Fruit fly (Drosophila melanogaster) whole organism, embryonic: Measurements from ENCODE around the gene ETHR.

Experiments
- Abd-B ChIP-seq: fragments of 200-800 bp; sonication (Bioruptor generic); optimal IDR thresholded peaks from 2 replicates; lab custom pipeline; 2018; ENCODE audit warnings: missing biosample characterization, mild to moderate bottlenecking, missing genetic modification characterization, moderate library complexity
- Blimp-1 ChIP-seq: fragments of 200-800 bp; sonication (Bioruptor generic); optimal IDR thresholded peaks from 3 replicates; lab custom pipeline; 2018; ENCODE audit warnings: missing biosample characterization, missing genetic modification characterization, mild to moderate bottlenecking, moderate library complexity, missing genetic modification reagents
- CG10366 ChIP-seq: fragments of 200-800 bp; sonication (Bioruptor generic); IDR thresholded peaks from 2 replicates; pipeline ENCODE4 v1.3.6; 2022; ENCODE audit warnings: missing biosample characterization, missing genetic modification characterization
- CG11560 ChIP-seq: fragments of 200-800 bp; sonication (Bioruptor generic); IDR thresholded peaks from 3 replicates; pipeline ENCODE4 v1.3.6; 2022; ENCODE audit warnings: missing biosample characterization, missing genetic modification characterization
- CG12219 ChIP-seq: fragments of 200-800 bp; sonication (Bioruptor generic); optimal IDR thresholded peaks from 3 replicates; lab custom pipeline; 2018; ENCODE audit warnings: missing biosample characterization, mild to moderate bottlenecking, missing genetic modification characterization
- CG13296 ChIP-seq: fragments of 200-800 bp; sonication (Bioruptor generic); optimal IDR thresholded peaks from 3 replicates; lab custom pipeline; 2018; ENCODE audit warnings: missing biosample characterization, mild to moderate bottlenecking, missing genetic modification characterization
- CG14014 ChIP-seq: fragments of 200-800 bp; sonication (Bioruptor generic); IDR thresholded peaks from 2 replicates; pipeline ENCODE4 v1.3.6; 2022; ENCODE audit warnings: missing biosample characterization, missing genetic modification characterization
- CG15696 ChIP-seq: fragments of 200-800 bp; sonication (Bioruptor generic); optimal IDR thresholded peaks from 2 replicates; lab custom pipeline; 2019; ENCODE audit warnings: missing biosample characterization, mild to moderate bottlenecking, missing genetic modification characterization, moderate library complexity
- CG1647 ChIP-seq: fragments of 200-800 bp; sonication (Bioruptor generic); optimal IDR thresholded peaks from 3 replicates; lab custom pipeline; 2016; ENCODE audit warnings: missing biosample characterization, missing genetic modification characterization
- CG16813 ChIP-seq: fragments of 200-800 bp; sonication (Bioruptor generic); IDR thresholded peaks from 3 replicates; pipeline ENCODE4 v1.3.6; 2022; ENCODE audit warnings: missing biosample characterization, missing genetic modification characterization; ENCODE audit not compliant: partially characterized antibody
- CG16815 ChIP-seq: fragments of 200-800 bp; sonication (Bioruptor generic); optimal IDR thresholded peaks from 3 replicates; lab custom pipeline; 2017; ENCODE audit warnings: missing biosample characterization, mild to moderate bottlenecking, missing genetic modification characterization
- CG17361 ChIP-seq: fragments of 200-800 bp; sonication (Bioruptor generic); IDR thresholded peaks from 3 replicates; pipeline ENCODE4 v1.3.6; 2022; ENCODE audit warnings: missing biosample characterization, missing genetic modification characterization
- CG17385 ChIP-seq: fragments of 200-800 bp; sonication (Bioruptor generic); optimal IDR thresholded peaks from 3 replicates; lab custom pipeline; 2018; ENCODE audit warnings: missing biosample characterization, mild to moderate bottlenecking, missing genetic modification characterization
- CG17612 ChIP-seq: fragments of 200-800 bp; sonication (Bioruptor generic); IDR thresholded peaks from 2 replicates; pipeline ENCODE4 v1.3.6; 2022; ENCODE audit warnings: missing biosample characterization, missing genetic modification characterization
- CG1792 ChIP-seq: fragments of 200-800 bp; sonication (Bioruptor generic); optimal IDR thresholded peaks from 2 replicates; lab custom pipeline; 2016; ENCODE audit warnings: missing biosample characterization, missing genetic modification characterization
- CG18476 ChIP-seq: fragments of 200-800 bp; sonication (Bioruptor generic); optimal IDR thresholded peaks from 2 replicates; lab custom pipeline; 2016; ENCODE audit warnings: missing biosample characterization, mild to moderate bottlenecking, missing genetic modification characterization
- CG2116 ChIP-seq: fragments of 200-800 bp; sonication (Bioruptor generic); optimal IDR thresholded peaks from 3 replicates; lab custom pipeline; 2018; ENCODE audit warnings: missing biosample characterization, mild to moderate bottlenecking, missing genetic modification characterization
- CG2678 ChIP-seq: fragments of 200-800 bp; sonication (Bioruptor generic); optimal IDR thresholded peaks from 3 replicates; lab custom pipeline; 2019; ENCODE audit warnings: missing biosample characterization, mild to moderate bottlenecking, missing genetic modification characterization, moderate library complexity
- CG2889 ChIP-seq: fragments of 200-800 bp; sonication (Bioruptor generic); IDR thresholded peaks from 3 replicates; pipeline ENCODE4 v1.3.6; 2022; ENCODE audit warnings: missing biosample characterization, missing genetic modification characterization
- CG30020 ChIP-seq: fragments of 200-800 bp; optimal IDR thresholded peaks from 2 replicates; lab custom pipeline; 2019; ENCODE audit warnings: missing biosample characterization, mild to moderate bottlenecking, missing genetic modification characterization, moderate library complexity
- CG31441 ChIP-seq: fragments of 200-800 bp; sonication (Bioruptor generic); IDR thresholded peaks from 2 replicates; pipeline ENCODE4 v1.3.6; 2022; ENCODE audit warnings: missing biosample characterization, missing genetic modification characterization
- CG33557 ChIP-seq: fragments of 200-800 bp; sonication (Bioruptor generic); optimal IDR thresholded peaks from 2 replicates; lab custom pipeline; 2019; ENCODE audit warnings: missing biosample characterization, mild to moderate bottlenecking, missing genetic modification characterization, moderate library complexity
- CG3847 ChIP-seq: fragments of 200-800 bp; sonication (Bioruptor generic); IDR thresholded peaks from 2 replicates; pipeline ENCODE4 v1.3.6; 2022; ENCODE audit warnings: missing biosample characterization, missing genetic modification characterization
- CG4360 ChIP-seq: fragments of 200-800 bp; sonication (Bioruptor generic); IDR thresholded peaks from 2 replicates; pipeline ENCODE4 v1.3.6; 2022; ENCODE audit warnings: missing biosample characterization, missing genetic modification characterization
- CG4404 ChIP-seq: fragments of 200-800 bp; sonication (Bioruptor generic); IDR thresholded peaks from 2 replicates; pipeline ENCODE4 v1.3.6; 2022; ENCODE audit warnings: missing biosample characterization, missing genetic modification characterization
- CG5953 ChIP-seq: fragments of 200-800 bp; sonication (Bioruptor generic); IDR thresholded peaks from 2 replicates; pipeline ENCODE4 v1.3.6; 2022; ENCODE audit warnings: missing biosample characterization, missing genetic modification characterization
- CG7839 ChIP-seq: fragments of 200-800 bp; sonication (Bioruptor generic); optimal IDR thresholded peaks from 3 replicates; lab custom pipeline; 2018; ENCODE audit warnings: missing biosample characterization, mild to moderate bottlenecking, missing genetic modification characterization, moderate library complexity
- CG9609 ChIP-seq: fragments of 200-800 bp; sonication (Bioruptor generic); optimal IDR thresholded peaks from 3 replicates; lab custom pipeline; 2016; ENCODE audit warnings: missing biosample characterization, missing genetic modification characterization
- Ets97D ChIP-seq: fragments of 200-800 bp; sonication (Bioruptor generic); optimal IDR thresholded peaks from 3 replicates; lab custom pipeline; 2016; ENCODE audit warnings: missing biosample characterization, missing genetic modification characterization
- H15 ChIP-seq: fragments of 200-800 bp; sonication (Bioruptor generic); IDR thresholded peaks from 3 replicates; pipeline ENCODE4 v1.3.6; 2022; ENCODE audit warnings: missing biosample characterization, missing genetic modification characterization
- HLH3B ChIP-seq: fragments of 200-800 bp; sonication (Bioruptor generic); IDR thresholded peaks from 2 replicates; pipeline ENCODE4 v1.3.6; 2022; ENCODE audit warnings: missing biosample characterization, missing genetic modification characterization
- HmgD ChIP-seq: fragments of 200-800 bp; sonication (Bioruptor generic); optimal IDR thresholded peaks from 3 replicates; lab custom pipeline; 2016; ENCODE audit warnings: missing biosample characterization, missing genetic modification characterization
- Hr39 ChIP-seq: fragments of >200 bp; optimal IDR thresholded peaks from 2 replicates; lab custom pipeline; 2017
- Med ChIP-seq: fragments of 200-800 bp; sonication (Bioruptor generic); peaks from one replicate; lab custom pipeline; 2016; ENCODE audit warnings: missing biosample characterization, missing genetic modification characterization, mild to moderate bottlenecking, inconsistent platforms, moderate library complexity
- NfI ChIP-seq: fragments of 200-800 bp; sonication (Bioruptor generic); optimal IDR thresholded peaks from 3 replicates; lab custom pipeline; 2018; ENCODE audit warnings: missing biosample characterization, mild to moderate bottlenecking, missing genetic modification characterization, moderate library complexity
- Scr ChIP-seq: fragments of 200-800 bp; sonication (Bioruptor generic); IDR thresholded peaks from 2 replicates; pipeline ENCODE4 v1.3.6; 2022; ENCODE audit warnings: missing biosample characterization, missing genetic modification characterization; ENCODE audit not compliant: partially characterized antibody
- Sin3A ChIP-seq: fragments of >200 bp; optimal IDR thresholded peaks from 2 replicates; lab custom pipeline; 2018
- Sry-β ChIP-seq: fragments of 200-800 bp; sonication (Bioruptor generic); optimal IDR thresholded peaks from 2 replicates; lab custom pipeline; 2018; ENCODE audit warnings: missing biosample characterization, mild to moderate bottlenecking, missing genetic modification characterization, moderate library complexity
- amos ChIP-seq: fragments of 200-800 bp; sonication (Bioruptor generic); IDR thresholded peaks from 2 replicates; pipeline ENCODE4 v1.3.6; 2022; ENCODE audit warnings: missing biosample characterization, missing genetic modification characterization; ENCODE audit not compliant: partially characterized antibody
- az2 ChIP-seq: fragments of 200-800 bp; sonication (Bioruptor generic); optimal IDR thresholded peaks from 3 replicates; lab custom pipeline; 2016; ENCODE audit warnings: missing biosample characterization, missing genetic modification characterization
- bcd ChIP-seq: fragments of 200-800 bp; sonication (Bioruptor generic); optimal IDR thresholded peaks from 2 replicates; lab custom pipeline; 2017; ENCODE audit warnings: missing biosample characterization, mild to moderate bottlenecking, missing genetic modification characterization
- br ChIP-seq: fragments of >200 bp; optimal IDR thresholded peaks from 2 replicates; lab custom pipeline; 2017
- h ChIP-seq: fragments of >200 bp; optimal IDR thresholded peaks from 2 replicates; lab custom pipeline; 2017
- kni ChIP-seq: fragments of 200-800 bp; sonication (Bioruptor generic); optimal IDR thresholded peaks from 3 replicates; lab custom pipeline; 2017; ENCODE audit warnings: mild to moderate bottlenecking, missing biosample characterization, missing genetic modification reagents, missing genetic modification characterization
- maf-S ChIP-seq: fragments of 200-800 bp; sonication (Bioruptor generic); optimal IDR thresholded peaks from 2 replicates; lab custom pipeline; 2016; ENCODE audit warnings: missing biosample characterization, missing genetic modification characterization
- nerfin-1 ChIP-seq: fragments of 200-800 bp; sonication (Bioruptor generic); optimal IDR thresholded peaks from 3 replicates; lab custom pipeline; 2019; ENCODE audit warnings: missing biosample characterization, mild to moderate bottlenecking, missing genetic modification characterization, moderate library complexity
- prd ChIP-seq, 3 experiments: fragments of >200 bp in 2 of 3; fragments of 200-800 bp in 1 of 3; sonication (Bioruptor generic) in 1 of 3; optimal IDR thresholded peaks in 2 of 3; IDR thresholded peaks in 1 of 3; 2 replicates in 2 of 3; 3 replicates in 1 of 3; pipeline versions ENCODE4 v1.3.6 to Lab custom; 2017 to 2022; ENCODE audit warnings: missing biosample characterization in 1 of 3, missing genetic modification characterization in 1 of 3
- pzg ChIP-seq: fragments of 200-800 bp; sonication (Bioruptor generic); optimal IDR thresholded peaks from 3 replicates; lab custom pipeline; 2018; ENCODE audit warnings: missing biosample characterization, mild to moderate bottlenecking, missing genetic modification characterization, moderate library complexity
- rib ChIP-seq: fragments of 200-800 bp; sonication (Bioruptor generic); IDR thresholded peaks from 2 replicates; pipeline ENCODE4 v1.3.6; 2022; ENCODE audit warnings: missing biosample characterization, missing genetic modification characterization
- sisA ChIP-seq: fragments of 200-800 bp; sonication (Bioruptor generic); IDR thresholded peaks from 2 replicates; pipeline ENCODE4 v1.3.6; 2022; ENCODE audit warnings: missing biosample characterization, missing genetic modification characterization
- tup ChIP-seq: fragments of 200-800 bp; sonication (Bioruptor generic); optimal IDR thresholded peaks from 2 replicates; lab custom pipeline; 2016; ENCODE audit warnings: missing biosample characterization, mild to moderate bottlenecking, missing genetic modification characterization, moderate library complexity
- tx ChIP-seq: fragments of 200-800 bp; sonication (Bioruptor generic); optimal IDR thresholded peaks from 2 replicates; lab custom pipeline; 2016; ENCODE audit warnings: missing biosample characterization, missing genetic modification characterization

Gene ETHR

dm6 chr3R:21268873-21269272, 22.1 kb downstream of the ETHR start, which contains the start of gene Rab1 (continued):
- TF ChIP-seq CG13296: peak; percentile 25
- peak; percentile 30 for TF ChIP-seq CG1647
- peak; percentile 65 for TF ChIP-seq CG3847
- peak; percentile 16 for TF ChIP-seq CG7839 (tag; lab: Kevin White, UChicago)
- no peak for TF ChIP-seq Hr39 (lab: Kevin White, UChicago)
- peak; percentile 74 for TF ChIP-seq pzg (GFP tag; lab: Kevin White, UChicago)
- TF ChIP-seq CG4360 (GFP tag; lab: Robert Waterston, UW): peak; percentile 31; the same call in 1 of the 2 replicates
- TF ChIP-seq CG2889 (GFP tag; lab: Robert Waterston, UW): no peak
- peak; percentile 36 for TF ChIP-seq kni (GFP tag; lab: Kevin White, UChicago)
- TF ChIP-seq CG16813 (GFP tag; lab: Robert Waterston, UW): 0 out of 3 replicates have a peak, but pooled peaks have one; percentile 24
- no peak for TF ChIP-seq CG16815 (GFP tag; lab: Kevin White, UChicago)
- TF ChIP-seq CG33557 (GFP tag; lab: Kevin White, UChicago): peak; percentile 21
- TF ChIP-seq H15 (GFP tag; lab: Robert Waterston, UW): no peak
- no peak for TF ChIP-seq br (lab: Kevin White, UChicago)
- TF ChIP-seq CG30020 (tag; lab: Kevin White, UChicago): peak; percentile 1
- no peak for TF ChIP-seq az2 (GFP tag; lab: Kevin White, UChicago)
- no peak; the same call in 1 of the 2 replicates for TF ChIP-seq sisA
- peak; percentile 63 for TF ChIP-seq Ets97D
- TF ChIP-seq Sry-β (GFP tag; lab: Kevin White, UChicago): peak; percentile 23
- TF ChIP-seq CG11560: no peak
- no peak for TF ChIP-seq prd (optimal IDR thresholded peaks at IDR 0.05; lab: Kevin White, UChicago)
- TF ChIP-seq prd (GFP tag; IDR thresholded peaks at IDR 0.05; lab: Robert Waterston, UW): peak; percentile 34; the same call in 1 of the 3 replicates
- TF ChIP-seq bcd (GFP tag; lab: Kevin White, UChicago): peak; percentile 55
- TF ChIP-seq maf-S: peak; percentile 22
- TF ChIP-seq nerfin-1 (tag; lab: Kevin White, UChicago): peak; percentile 7
- TF ChIP-seq HLH3B (GFP tag; lab: Robert Waterston, UW): no peak
- TF ChIP-seq tx (GFP tag; lab: Kevin White, UChicago): peak; percentile 2
- no peak for TF ChIP-seq CG31441 (GFP tag; lab: Robert Waterston, UW)
- no peak for TF ChIP-seq CG1792 (GFP tag; lab: Kevin White, UChicago)
- no peak for TF ChIP-seq CG14014
- TF ChIP-seq CG15696 (tag; lab: Kevin White, UChicago): no peak
- TF ChIP-seq CG4404: no peak
- TF ChIP-seq CG12219 (GFP tag; lab: Kevin White, UChicago): no peak
- no peak for TF ChIP-seq tup (GFP tag; lab: Kevin White, UChicago)
- TF ChIP-seq amos: peak; percentile 28; the same call in 1 of the 2 replicates
- TF ChIP-seq CG2116 (GFP tag; lab: Kevin White, UChicago): peak; percentile 51
- TF ChIP-seq CG17612: no peak
- peak; percentile 12; the same call in 1 of the 3 replicates for TF ChIP-seq CG17361 (GFP tag; lab: Robert Waterston, UW)
- TF ChIP-seq CG10366: no peak
- TF ChIP-seq CG5953 (GFP tag; lab: Robert Waterston, UW): no peak
- TF ChIP-seq Blimp-1 (GFP tag; lab: Kevin White, UChicago): peak; percentile 74
- TF ChIP-seq CG17385 (GFP tag; lab: Kevin White, UChicago): peak; percentile 19
- TF ChIP-seq HmgD (GFP tag; lab: Kevin White, UChicago): peak; percentile 18
- no peak for TF ChIP-seq CG18476 (GFP tag; lab: Kevin White, UChicago)
- TF ChIP-seq rib (GFP tag; lab: Robert Waterston, UW): peak; percentile 42; the same call in 1 of the 2 replicates
- peak; percentile 46 for TF ChIP-seq NfI (GFP tag; lab: Kevin White, UChicago)
- TF ChIP-seq Scr (GFP tag; lab: Robert Waterston, UW): no peak
- peak; percentile 40 for TF ChIP-seq CG9609 (GFP tag; lab: Kevin White, UChicago)
- TF ChIP-seq CG2678 (tag; lab: Kevin White, UChicago): peak; percentile 41
- TF ChIP-seq Abd-B: no peak
- TF ChIP-seq Med (GFP tag; lab: Kevin White, UChicago): peak; percentile 92
- TF ChIP-seq h (lab: Kevin White, UChicago): no peak
- peak; percentile 12 for TF ChIP-seq Sin3A (lab: Kevin White, UChicago)
